Worm (Caenorhabditis elegans) whole organism, L4/young adult: ENCODE data around the gene hacd-1.

Experiments
- W03F9.2 ChIP-seq: fragments of 150-350 bp; optimal IDR thresholded peaks from 2 replicates; lab custom pipeline; 2014; ENCODE audit warnings: missing biosample characterization, missing genetic modification characterization
- dao-5 ChIP-seq: sonication (generic microtip); optimal IDR thresholded peaks from 2 replicates; lab custom pipeline; 2016; ENCODE audit warnings: missing genotype, missing genetic modification characterization, moderate library complexity, missing compliant biosample characterization
- him-1 ChIP-seq: sonication (generic microtip); optimal IDR thresholded peaks from 2 replicates; lab custom pipeline; 2016; ENCODE audit warnings: missing genotype, missing genetic modification reagents, missing genetic modification characterization, missing compliant biosample characterization

- TF ChIP-seq dao-5 (tag; lab: Kevin White, UChicago) (no peak), W03F9.2 (tag; lab: Kevin White, UChicago) (no peak), him-1 (tag; lab: Kevin White, UChicago) (no peak)
Observed at ce11 chrV:1495334-1495733, 35.2 kb downstream of the hacd-1 start, which contains the start of gene C38C3.3.
